Fruit fly (Drosophila melanogaster): ENCODE results near the gene UGP.

The UGP gene

dm6 chr3L:9375130-9375529 is 16.4 kb upstream of the UGP start, which contains the start of gene CG4461:
Gene CG4461 (plus strand): TSS chr3L:9375430.
- TF ChIP-seq CG8632 (GFP tag; optimal IDR thresholded peaks at IDR 0.05) (no peak), dsx (GFP tag; optimal IDR thresholded peaks at IDR 0.05; ENCODE audit: poor library complexity, severe bottlenecking) (no peak), esn (GFP tag; optimal IDR thresholded peaks at IDR 0.05) (no peak), CG11294 (GFP tag; IDR thresholded peaks at IDR 0.05) (no peak), Smox (GFP tag; optimal IDR thresholded peaks at IDR 0.05) (no peak), CG6808 (GFP tag; optimal IDR thresholded peaks at IDR 0.05) (no peak), CG34406 (GFP tag; optimal IDR thresholded peaks at IDR 0.05) (no peak), OdsH (GFP tag; optimal IDR thresholded peaks at IDR 0.05) (no peak), vri (GFP tag; optimal IDR thresholded peaks at IDR 0.05) (no peak), svp (GFP tag) (no peak), Lpt (GFP tag; optimal IDR thresholded peaks at IDR 0.05) (no peak), Sox102F (GFP tag; optimal IDR thresholded peaks at IDR 0.05) (no peak), Blimp-1 (GFP tag; optimal IDR thresholded peaks at IDR 0.05) (no peak)

dm6 chr3L:9373374-9374004 is 14.8 kb upstream of the UGP start:
- TF ChIP-seq Hr38 (GFP tag; optimal IDR thresholded peaks at IDR 0.05) (no peak), CG3032 (tag; optimal IDR thresholded peaks at IDR 0.05) (peak; percentile 62), fkh (GFP tag; optimal IDR thresholded peaks at IDR 0.05) (peak; percentile 20), CG11762 (GFP tag; optimal IDR thresholded peaks at IDR 0.05; ENCODE audit: insufficient read depth) (peak; percentile 68), CG8319 (GFP tag; optimal IDR thresholded peaks at IDR 0.05) (peak; percentile 46), svp (GFP tag) (peak; percentile 82), lz (GFP tag; optimal IDR thresholded peaks at IDR 0.05) (peak; percentile 69), CG8119 (GFP tag; IDR thresholded peaks at IDR 0.05) (peak; percentile 91), Sox14 (GFP tag; optimal IDR thresholded peaks at IDR 0.05) (peak; percentile 69), OdsH (GFP tag; optimal IDR thresholded peaks at IDR 0.05) (peak; percentile 78), vri (GFP tag; optimal IDR thresholded peaks at IDR 0.05) (peak; percentile 54), ss (GFP tag; optimal IDR thresholded peaks at IDR 0.05) (no peak), Ets96B (tag; optimal IDR thresholded peaks at IDR 0.05) (peak; percentile 69), Lpt (GFP tag; optimal IDR thresholded peaks at IDR 0.05) (peak; percentile 62), CG3919 (GFP tag; optimal IDR thresholded peaks at IDR 0.05) (peak; percentile 86), fd85E (GFP tag; optimal IDR thresholded peaks at IDR 0.05) (peak; percentile 0), CG4318 (GFP tag; optimal IDR thresholded peaks at IDR 0.05) (peak; percentile 73), spab (GFP tag; optimal IDR thresholded peaks at IDR 0.05) (peak; percentile 46), CG6276 (GFP tag; optimal IDR thresholded peaks at IDR 0.05) (peak; percentile 83), CG31627 (GFP tag; optimal IDR thresholded peaks at IDR 0.05) (peak; percentile 43), CG7368 (GFP tag; optimal IDR thresholded peaks at IDR 0.05) (peak; percentile 65), CG6792 (GFP tag; optimal IDR thresholded peaks at IDR 0.05) (peak; percentile 71), esn (GFP tag; optimal IDR thresholded peaks at IDR 0.05) (peak; percentile 83), Ets21C (GFP tag; optimal IDR thresholded peaks at IDR 0.05) (peak; percentile 4), Eip93F (GFP tag; optimal IDR thresholded peaks at IDR 0.05) (peak; percentile 25), CG10669 (GFP tag; optimal IDR thresholded peaks at IDR 0.05) (peak; percentile 69), Gug (GFP tag; IDR thresholded peaks at IDR 0.05) (peak; percentile 78), CG8632 (GFP tag; optimal IDR thresholded peaks at IDR 0.05) (peak; percentile 77), CG9139 (GFP tag; optimal IDR thresholded peaks at IDR 0.05) (peak; percentile 53), eg (GFP tag; IDR thresholded peaks at IDR 0.05) (peak; percentile 86), Eip78C (GFP tag) (peak; percentile 94), salr (GFP tag; optimal IDR thresholded peaks at IDR 0.05) (peak; percentile 8 to 56), CG15336 (GFP tag; IDR thresholded peaks at IDR 0.05) (peak; percentile 90), CG16779 (tag; optimal IDR thresholded peaks at IDR 0.05) (peak; percentile 72), CG1621 (tag; optimal IDR thresholded peaks at IDR 0.05) (peak; percentile 31), Hr39 (GFP tag; optimal IDR thresholded peaks at IDR 0.05) (peak; percentile 36), Eip75B (GFP tag; optimal IDR thresholded peaks at IDR 0.05) (peak; percentile 73), CG6808 (GFP tag; optimal IDR thresholded peaks at IDR 0.05) (peak; percentile 72), CG6163 (GFP tag; IDR thresholded peaks at IDR 0.05) (peak; percentile 85), achi (GFP tag; optimal IDR thresholded peaks at IDR 0.05) (peak; percentile 83), Met (GFP tag; optimal IDR thresholded peaks at IDR 0.05) (peak; percentile 81), acj6 (GFP tag; optimal IDR thresholded peaks at IDR 0.05) (peak; percentile 83)

All from whole organism, prepupa.